Fruit fly (Drosophila melanogaster) whole organism: ENCODE measurements around the gene wdn.

Experiments
- CG8478 ChIP-seq: fragments of >200 bp; optimal IDR thresholded peaks from 2 replicates; lab custom pipeline; 2018; ENCODE audit warnings: inconsistent platforms
- EcR ChIP-seq, 2 experiments: fragments of >200 bp; optimal IDR thresholded peaks; 2 replicates each; lab custom pipeline; 2017; ENCODE audit warnings: missing biosample characterization in 2 of 2, missing genetic modification characterization in 2 of 2, missing genetic modification reagents in 2 of 2
- pan ChIP-seq: fragments of >200 bp; optimal IDR thresholded peaks from 2 replicates; lab custom pipeline; 2017
- psq ChIP-seq: fragments of >200 bp; optimal IDR thresholded peaks from 2 replicates; lab custom pipeline; 2017
- usp ChIP-seq: fragments of >200 bp; optimal IDR thresholded peaks from 2 replicates; lab custom pipeline; 2017; ENCODE audit warnings: missing biosample characterization, missing genetic modification characterization, mixed read lengths

DNA sequence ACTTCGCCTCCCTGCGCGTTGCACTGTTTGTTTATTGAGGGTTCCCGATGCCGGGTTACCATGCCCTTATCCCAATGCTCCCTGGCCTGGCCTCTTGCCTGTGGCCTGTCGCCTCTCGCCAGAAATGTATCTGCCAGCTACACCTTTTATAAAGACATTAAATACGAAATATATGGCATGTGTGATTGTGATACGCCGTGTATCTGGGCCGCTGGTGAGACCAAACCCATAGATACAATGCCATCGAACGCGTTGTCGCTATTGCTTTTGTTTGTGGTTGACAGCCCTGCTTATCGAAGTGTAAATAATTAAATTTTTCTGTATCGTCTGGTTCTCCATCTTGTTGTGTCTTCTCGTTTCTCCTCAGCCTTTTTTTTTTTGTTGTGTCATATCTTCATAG is 49.4 kb upstream of the wdn start:
- TF ChIP-seq CG8478 (lab: Kevin White, UChicago): no peak
- no peak for TF ChIP-seq usp (GFP tag; lab: Kevin White, UChicago)
- no peak for TF ChIP-seq psq (lab: Kevin White, UChicago)
- TF ChIP-seq pan (lab: Kevin White, UChicago): no peak
- TF ChIP-seq EcR (GFP tag; optimal IDR thresholded peaks at IDR 0.05; lab: Kevin White, UChicago): no peak
